Fruit fly (Drosophila melanogaster) Kc167 (cell line): ENCODE measurements around the gene Dsk.

Experiments used
- Myc ChIP-seq: fragments of >200 bp; optimal IDR thresholded peaks from 2 replicates; lab custom pipeline; 2017; ENCODE audit warnings: missing external identifiers
- Sin3A ChIP-seq: fragments of >200 bp; optimal IDR thresholded peaks from 2 replicates; lab custom pipeline; 2018; ENCODE audit warnings: missing external identifiers
- h ChIP-seq: fragments of >200 bp; optimal IDR thresholded peaks from 3 replicates; lab custom pipeline; 2018; ENCODE audit warnings: missing external identifiers
- insv ChIP-seq: fragments of >200 bp; optimal IDR thresholded peaks from 3 replicates; lab custom pipeline; 2018; ENCODE audit warnings: missing external identifiers
- psq ChIP-seq: fragments of >200 bp; optimal IDR thresholded peaks from 2 replicates; lab custom pipeline; 2017; ENCODE audit warnings: missing external identifiers
- ttk ChIP-seq: sonication (Bioruptor generic); optimal IDR thresholded peaks from 2 replicates; lab custom pipeline; 2017; ENCODE audit warnings: missing external identifiers

- TF ChIP-seq h (no peak), psq (lab: Kevin White, UChicago) (no peak), ttk (lab: Kevin White, UChicago) (no peak), insv (lab: Kevin White, UChicago) (no peak), Myc (lab: Kevin White, UChicago) (no peak), Sin3A (lab: Kevin White, UChicago) (no peak)
Observed at dm6 chr3R:4190160-4190559, at the start of gene Dsk.
